Worm (Caenorhabditis elegans): ENCODE results near the gene W06H8.6.

W06H8.6 gene

ce11 chrV:6229457-6229949 lies 2.7 kb upstream of the W06H8.6 start:
- TF ChIP-seq egl-27 (tag; optimal IDR thresholded peaks at IDR 0.05) (peak; percentile 55), ceh-82 (tag; optimal IDR thresholded peaks at IDR 0.05) (no peak), nhr-237 (tag; optimal IDR thresholded peaks at IDR 0.05) (no peak), ZK546.5 (tag; optimal IDR thresholded peaks at IDR 0.05) (no peak), nhr-23 (tag; optimal IDR thresholded peaks at IDR 0.05) (peak; percentile 71), unc-62 (GFP tag; optimal IDR thresholded peaks at IDR 0.05) (peak; percentile 25), nhr-67 (tag; optimal IDR thresholded peaks at IDR 0.05) (no peak), snpc-4 (tag; optimal IDR thresholded peaks at IDR 0.05) (peak; percentile 9), mdl-1 (tag; optimal IDR thresholded peaks at IDR 0.05) (peak; percentile 46), zag-1 (tag; optimal IDR thresholded peaks at IDR 0.05) (no peak), aly-2 (tag; optimal IDR thresholded peaks at IDR 0.05) (no peak), nhr-77 (tag; optimal IDR thresholded peaks at IDR 0.05) (no peak), nhr-12 (tag; optimal IDR thresholded peaks at IDR 0.05) (no peak), daf-12 (tag; optimal IDR thresholded peaks at IDR 0.05) (no peak), ceh-28 (tag; optimal IDR thresholded peaks at IDR 0.05) (no peak), fkh-2 (tag; optimal IDR thresholded peaks at IDR 0.05) (no peak), nhr-28 (tag; optimal IDR thresholded peaks at IDR 0.05) (no peak), nhr-25 (tag; optimal IDR thresholded peaks at IDR 0.05) (no peak), elt-3 (tag; optimal IDR thresholded peaks at IDR 0.05) (peak; percentile 23 to 96 (median 88)), nhr-11 (tag; optimal IDR thresholded peaks at IDR 0.05) (no peak), fkh-10 (GFP tag; optimal IDR thresholded peaks at IDR 0.05) (no peak), nhr-43 (tag; optimal IDR thresholded peaks at IDR 0.05; ENCODE audit: poor library complexity, severe bottlenecking) (peak; percentile 64), elt-1 (tag; optimal IDR thresholded peaks at IDR 0.05) (peak; percentile 96), egl-5 (tag; optimal IDR thresholded peaks at IDR 0.05) (peak; percentile 35), pha-4 (tag; optimal IDR thresholded peaks at IDR 0.05) (peak; percentile 98), nhr-76 (tag; optimal IDR thresholded peaks at IDR 0.05) (no peak), sea-2 (GFP tag; optimal IDR thresholded peaks at IDR 0.05) (no peak), hmg-11 (tag; optimal IDR thresholded peaks at IDR 0.05) (peak; percentile 24), ceh-9 (tag; optimal IDR thresholded peaks at IDR 0.05) (no peak), nfya-1 (tag; optimal IDR thresholded peaks at IDR 0.05; ENCODE audit: insufficient read depth) (peak; percentile 27), fos-1 (tag; optimal IDR thresholded peaks at IDR 0.05) (no peak), lsy-12 (tag; optimal IDR thresholded peaks at IDR 0.05) (peak; percentile 31), ama-1 (optimal IDR thresholded peaks at IDR 0.05) (peak; percentile 60), skn-1 (tag; optimal IDR thresholded peaks at IDR 0.05) (peak; percentile 83), ztf-11 (tag; optimal IDR thresholded peaks at IDR 0.05) (no peak), eor-1 (tag; optimal IDR thresholded peaks at IDR 0.05) (peak in 1 of 2 experiments; percentile 59), unc-39 (tag; optimal IDR thresholded peaks at IDR 0.05) (no peak), lin-39 (tag; optimal IDR thresholded peaks at IDR 0.05) (peak; percentile 87), R02D3.7 (tag; optimal IDR thresholded peaks at IDR 0.05) (peak; percentile 45), pqm-1 (tag; optimal IDR thresholded peaks at IDR 0.05) (peak; percentile 97), jun-1 (tag; optimal IDR thresholded peaks at IDR 0.05) (peak; percentile 92), ztf-4 (tag; optimal IDR thresholded peaks at IDR 0.05) (peak; percentile 65), elt-2 (tag; optimal IDR thresholded peaks at IDR 0.05) (peak; percentile 100), mml-1 (tag; optimal IDR thresholded peaks at IDR 0.05) (no peak), lin-15B (tag; optimal IDR thresholded peaks at IDR 0.05) (no peak), tbx-2 (tag; optimal IDR thresholded peaks at IDR 0.05) (peak; percentile 47), ceh-16 (tag; optimal IDR thresholded peaks at IDR 0.05) (no peak)
